Fruit fly (Drosophila melanogaster) whole organism, embryonic: Measurements from ENCODE around the gene CG15570.
A peak's percentile ranks its signal among the peaks of the same experiment; 100 is the strongest.

Source experiments
- BtbVII ChIP-seq: fragments of 200-800 bp; sonication (Bioruptor generic); optimal IDR thresholded peaks from 3 replicates; lab custom pipeline; 2017; ENCODE audit warnings: missing biosample characterization, mild to moderate bottlenecking, missing genetic modification characterization
- Bteb2 ChIP-seq: fragments of 200-800 bp; sonication (Bioruptor generic); optimal IDR thresholded peaks from 2 replicates; lab custom pipeline; 2016; ENCODE audit warnings: missing biosample characterization, missing genetic modification characterization
- CG10366 ChIP-seq: fragments of 200-800 bp; sonication (Bioruptor generic); IDR thresholded peaks from 2 replicates; pipeline ENCODE4 v1.3.6; 2022; ENCODE audit warnings: missing biosample characterization, missing genetic modification characterization
- CG10543 ChIP-seq: fragments of 200-800 bp; sonication (Bioruptor generic); optimal IDR thresholded peaks from 3 replicates; lab custom pipeline; 2017; ENCODE audit warnings: missing biosample characterization, mild to moderate bottlenecking, missing genetic modification characterization, moderate library complexity
- CG1233 ChIP-seq: fragments of 200-800 bp; sonication (Bioruptor generic); optimal IDR thresholded peaks from 4 replicates; lab custom pipeline; 2018; ENCODE audit warnings: missing biosample characterization, mild to moderate bottlenecking, missing genetic modification characterization
- CG12769 ChIP-seq: fragments of 200-800 bp; sonication (Bioruptor generic); optimal IDR thresholded peaks from 2 replicates; lab custom pipeline; 2019; ENCODE audit warnings: missing biosample characterization, mild to moderate bottlenecking, missing genetic modification characterization, moderate library complexity
- CG13287 ChIP-seq: fragments of 200-800 bp; sonication (Bioruptor generic); IDR thresholded peaks from 2 replicates; pipeline ENCODE4 v1.3.6; 2022; ENCODE audit warnings: missing biosample characterization, missing genetic modification characterization; ENCODE audit not compliant: partially characterized antibody
- CG1602 ChIP-seq: fragments of 200-800 bp; sonication (Bioruptor generic); optimal IDR thresholded peaks from 3 replicates; lab custom pipeline; 2016; ENCODE audit warnings: missing biosample characterization, missing genetic modification characterization
- CG16779 ChIP-seq: fragments of 200-800 bp; sonication (Bioruptor generic); IDR thresholded peaks from 2 replicates; pipeline ENCODE4 v1.3.6; 2022; ENCODE audit warnings: missing biosample characterization, missing genetic modification characterization
- CG17186 ChIP-seq: fragments of 200-800 bp; sonication (Bioruptor generic); optimal IDR thresholded peaks from 3 replicates; lab custom pipeline; 2017; ENCODE audit warnings: missing biosample characterization, missing genetic modification reagents, missing genetic modification characterization
- CG17328 ChIP-seq: fragments of 200-800 bp; sonication (Bioruptor generic); IDR thresholded peaks from 2 replicates; pipeline ENCODE4 v1.3.6; 2022; ENCODE audit warnings: missing biosample characterization, missing genetic modification characterization
- CG1832 ChIP-seq: fragments of 200-800 bp; sonication (Bioruptor generic); optimal IDR thresholded peaks from 2 replicates; lab custom pipeline; 2017; ENCODE audit warnings: missing biosample characterization, mild to moderate bottlenecking, missing genetic modification characterization, inconsistent platforms
- CG18476 ChIP-seq: fragments of 200-800 bp; sonication (Bioruptor generic); optimal IDR thresholded peaks from 2 replicates; lab custom pipeline; 2016; ENCODE audit warnings: missing biosample characterization, mild to moderate bottlenecking, missing genetic modification characterization
- CG3065 ChIP-seq: fragments of 200-800 bp; sonication (Bioruptor generic); optimal IDR thresholded peaks from 2 replicates; lab custom pipeline; 2016; ENCODE audit warnings: missing biosample characterization, missing genetic modification characterization
- CG34422 ChIP-seq: fragments of 200-800 bp; sonication (Bioruptor generic); IDR thresholded peaks from 3 replicates; pipeline ENCODE4 v1.3.6; 2022; ENCODE audit warnings: missing biosample characterization, missing genetic modification characterization
- CG4328 ChIP-seq: fragments of 200-800 bp; sonication (Bioruptor generic); optimal IDR thresholded peaks from 3 replicates; lab custom pipeline; 2017; ENCODE audit warnings: missing biosample characterization, missing genetic modification reagents, missing genetic modification characterization
- CG4617 ChIP-seq: fragments of 200-800 bp; sonication (Bioruptor generic); optimal IDR thresholded peaks from 3 replicates; lab custom pipeline; 2016; ENCODE audit warnings: missing biosample characterization, missing genetic modification characterization, borderline replicate concordance
- CG6689 ChIP-seq: fragments of 200-800 bp; sonication (Bioruptor generic); IDR thresholded peaks from 2 replicates; pipeline ENCODE4 v1.3.6; 2022; ENCODE audit warnings: missing biosample characterization, missing genetic modification characterization
- CG7372 ChIP-seq: fragments of 200-800 bp; sonication (Bioruptor generic); IDR thresholded peaks from 2 replicates; pipeline ENCODE4 v1.3.6; 2022; ENCODE audit warnings: missing biosample characterization, missing genetic modification characterization
- CG8089 ChIP-seq: fragments of 200-800 bp; sonication (Bioruptor generic); optimal IDR thresholded peaks from 3 replicates; lab custom pipeline; 2016; ENCODE audit warnings: missing biosample characterization, missing genetic modification characterization
- CG8765 ChIP-seq: fragments of 200-800 bp; sonication (Bioruptor generic); IDR thresholded peaks from 2 replicates; pipeline ENCODE4 v1.3.6; 2022; ENCODE audit warnings: missing biosample characterization, missing genetic modification characterization
- H2.0 ChIP-seq: fragments of 200-800 bp; sonication (Bioruptor generic); IDR thresholded peaks from 2 replicates; pipeline ENCODE4 v1.3.6; 2022; ENCODE audit warnings: missing biosample characterization, missing genetic modification characterization
- Mad ChIP-seq: fragments of 200-800 bp; sonication (Bioruptor generic); optimal IDR thresholded peaks from 2 replicates; lab custom pipeline; 2016; ENCODE audit warnings: missing biosample characterization, missing genetic modification characterization
- Mrtf ChIP-seq: fragments of 200-800 bp; sonication (Bioruptor generic); IDR thresholded peaks from 3 replicates; pipeline ENCODE4 v1.3.6; 2022; ENCODE audit warnings: missing biosample characterization, missing genetic modification characterization
- Oli ChIP-seq: fragments of 200-800 bp; sonication (Bioruptor generic); optimal IDR thresholded peaks from 2 replicates; lab custom pipeline; 2018; ENCODE audit warnings: missing biosample characterization, mild to moderate bottlenecking, missing genetic modification characterization, moderate library complexity
- Pdp1 ChIP-seq, 2 experiments: fragments of 200-800 bp; sonication (Bioruptor generic); optimal IDR thresholded peaks; 3 replicates each; lab custom pipeline; 2016; ENCODE audit warnings: missing biosample characterization in 2 of 2, missing genetic modification characterization in 2 of 2, mild to moderate bottlenecking in 1 of 2, moderate library complexity in 1 of 2
- Poxn ChIP-seq: fragments of 200-800 bp; sonication (Bioruptor generic); IDR thresholded peaks from 2 replicates; pipeline ENCODE4 v1.3.6; 2022; ENCODE audit warnings: missing biosample characterization, missing genetic modification characterization
- Rfx ChIP-seq: fragments of 200-800 bp; sonication (Bioruptor generic); IDR thresholded peaks from 2 replicates; pipeline ENCODE4 v1.3.6; 2022; ENCODE audit warnings: missing biosample characterization, missing genetic modification characterization
- Spps ChIP-seq: fragments of 200-800 bp; sonication (Bioruptor generic); optimal IDR thresholded peaks from 2 replicates; lab custom pipeline; 2018; ENCODE audit warnings: missing biosample characterization, mild to moderate bottlenecking, missing genetic modification characterization
- al ChIP-seq: fragments of 200-800 bp; sonication (Bioruptor generic); IDR thresholded peaks from 2 replicates; pipeline ENCODE4 v1.3.6; 2022; ENCODE audit warnings: missing biosample characterization, missing genetic modification characterization
- ato ChIP-seq: fragments of 200-800 bp; sonication (Bioruptor generic); IDR thresholded peaks from 2 replicates; pipeline ENCODE4 v1.3.6; 2022; ENCODE audit warnings: missing biosample characterization, missing genetic modification characterization; ENCODE audit not compliant: partially characterized antibody
- cato ChIP-seq: fragments of 200-800 bp; sonication (Bioruptor generic); optimal IDR thresholded peaks from 2 replicates; lab custom pipeline; 2016; ENCODE audit warnings: missing biosample characterization, missing genetic modification characterization, borderline replicate concordance
- chinmo ChIP-seq: fragments of 200-800 bp; sonication (Bioruptor generic); IDR thresholded peaks from 4 replicates; pipeline ENCODE4 v1.3.6; 2022; ENCODE audit warnings: missing biosample characterization, missing genetic modification characterization; ENCODE audit not compliant: partially characterized antibody
- ci ChIP-seq: fragments of 200-800 bp; sonication (Bioruptor generic); IDR thresholded peaks from 3 replicates; pipeline ENCODE4 v1.3.6; 2022; ENCODE audit warnings: missing biosample characterization, missing genetic modification characterization
- disco-r ChIP-seq: fragments of 200-800 bp; sonication (Bioruptor generic); optimal IDR thresholded peaks from 2 replicates; lab custom pipeline; 2016; ENCODE audit warnings: missing biosample characterization, missing genetic modification characterization
- esg ChIP-seq: fragments of 200-800 bp; sonication (Bioruptor generic); conservative IDR thresholded peaks from 2 replicates; pipeline ENCODE4 v1.3.6; 2022; ENCODE audit warnings: missing biosample characterization, missing genetic modification characterization
- eyg ChIP-seq: fragments of 200-800 bp; sonication (Bioruptor generic); optimal IDR thresholded peaks from 3 replicates; lab custom pipeline; 2016; ENCODE audit warnings: missing biosample characterization, missing genetic modification characterization
- gcm ChIP-seq: fragments of 200-800 bp; sonication (Bioruptor generic); optimal IDR thresholded peaks from 2 replicates; lab custom pipeline; 2019; ENCODE audit warnings: missing biosample characterization, mild to moderate bottlenecking, missing genetic modification characterization, moderate library complexity
- inv ChIP-seq: fragments of 200-800 bp; sonication (Bioruptor generic); IDR thresholded peaks from 2 replicates; pipeline ENCODE4 v1.3.6; 2022; ENCODE audit warnings: missing biosample characterization, missing genetic modification characterization; ENCODE audit not compliant: partially characterized antibody
- kni ChIP-seq: fragments of 200-800 bp; sonication (Bioruptor generic); optimal IDR thresholded peaks from 3 replicates; lab custom pipeline; 2017; ENCODE audit warnings: mild to moderate bottlenecking, missing biosample characterization, missing genetic modification reagents, missing genetic modification characterization
- lilli ChIP-seq: fragments of 200-800 bp; sonication (Bioruptor generic); optimal IDR thresholded peaks from 3 replicates; lab custom pipeline; 2016; ENCODE audit warnings: missing biosample characterization, missing genetic modification characterization
- nerfin-1 ChIP-seq: fragments of 200-800 bp; sonication (Bioruptor generic); optimal IDR thresholded peaks from 3 replicates; lab custom pipeline; 2019; ENCODE audit warnings: missing biosample characterization, mild to moderate bottlenecking, missing genetic modification characterization, moderate library complexity
- oc ChIP-seq: fragments of 200-800 bp; sonication (Bioruptor generic); optimal IDR thresholded peaks from 2 replicates; lab custom pipeline; 2018; ENCODE audit warnings: missing biosample characterization, mild to moderate bottlenecking, missing genetic modification characterization, moderate library complexity
- onecut ChIP-seq: fragments of 200-800 bp; sonication (Bioruptor generic); IDR thresholded peaks from 2 replicates; pipeline ENCODE4 v1.3.6; 2022; ENCODE audit warnings: missing biosample characterization, missing genetic modification characterization
- peb ChIP-seq: fragments of 200-800 bp; sonication (Bioruptor generic); IDR thresholded peaks from 2 replicates; pipeline ENCODE4 v1.3.6; 2022; ENCODE audit warnings: missing biosample characterization, missing genetic modification characterization
- salm ChIP-seq: fragments of 200-800 bp; sonication (Bioruptor generic); optimal IDR thresholded peaks from 2 replicates; lab custom pipeline; 2018; ENCODE audit warnings: missing biosample characterization, mild to moderate bottlenecking, missing genetic modification characterization
- sob ChIP-seq: fragments of 200-800 bp; sonication (Bioruptor generic); IDR thresholded peaks from 2 replicates; pipeline ENCODE4 v1.3.6; 2022; ENCODE audit warnings: missing biosample characterization, missing genetic modification characterization
- zen ChIP-seq: fragments of 200-800 bp; sonication (Bioruptor generic); optimal IDR thresholded peaks from 3 replicates; lab custom pipeline; 2018; ENCODE audit warnings: missing biosample characterization, mild to moderate bottlenecking, missing genetic modification characterization, moderate library complexity

CG15570 gene

dm6 chrX:4205346-4206178 lies 12.4 kb upstream of the CG15570 start, which contains the start of gene Fas2 (continued):
- TF ChIP-seq CG1832 (GFP tag; lab: Kevin White, UChicago) = no peak
- no peak for TF ChIP-seq peb
- TF ChIP-seq zen = no peak
- no peak for TF ChIP-seq CG3065 (GFP tag; lab: Kevin White, UChicago)
- no peak for TF ChIP-seq disco-r (GFP tag; lab: Kevin White, UChicago)
- TF ChIP-seq ci = peak; percentile 90
- TF ChIP-seq inv (GFP tag; lab: Robert Waterston, UW) = no peak
- TF ChIP-seq Poxn = no peak
- 0 out of 2 replicates have a peak, but pooled peaks have one; percentile 10 for TF ChIP-seq esg (GFP tag; lab: Robert Waterston, UW)
- TF ChIP-seq CG13287 = 0 out of 2 replicates have a peak, but pooled peaks have one; percentile 39
- no peak for TF ChIP-seq ato (GFP tag; lab: Robert Waterston, UW)
- peak; percentile 57 for TF ChIP-seq nerfin-1 (tag; lab: Kevin White, UChicago)
- TF ChIP-seq oc = peak; percentile 43
- no peak for TF ChIP-seq Mrtf (GFP tag; lab: Robert Waterston, UW)
- TF ChIP-seq CG1602 = peak; percentile 23
- TF ChIP-seq CG4328 (GFP tag; lab: Kevin White, UChicago) = no peak
- TF ChIP-seq Spps = no peak
- peak; percentile 46 for TF ChIP-seq kni (GFP tag; lab: Kevin White, UChicago)
- no peak for TF ChIP-seq H2.0 (GFP tag; lab: Robert Waterston, UW)
- TF ChIP-seq Oli (tag; lab: Kevin White, UChicago) = peak; percentile 38
- peak; percentile 63 for TF ChIP-seq CG12769 (tag; lab: Kevin White, UChicago)
- TF ChIP-seq CG17328 (GFP tag; lab: Robert Waterston, UW) = 0 out of 2 replicates have a peak, but pooled peaks have one; percentile 30
- TF ChIP-seq sob = peak; percentile 60; the same call in 1 of the 2 replicates
- peak; percentile 33 for TF ChIP-seq lilli (GFP tag; lab: Kevin White, UChicago)
- no peak for TF ChIP-seq CG16779 (GFP tag; lab: Robert Waterston, UW)
- peak; percentile 8 for TF ChIP-seq CG1233 (GFP tag; lab: Kevin White, UChicago)
- peak; percentile 27 for TF ChIP-seq CG8089 (GFP tag; lab: Kevin White, UChicago)
- TF ChIP-seq CG17186 = no peak
- no peak; the same call in 2 of the 3 replicates for TF ChIP-seq CG34422 (GFP tag; lab: Robert Waterston, UW)
- peak in 1 of 2 experiments; percentile 45 for TF ChIP-seq Pdp1 (GFP tag; optimal IDR thresholded peaks at IDR 0.05; lab: Kevin White, UChicago)
- TF ChIP-seq gcm = no peak
- TF ChIP-seq Rfx (GFP tag; lab: Robert Waterston, UW) = peak; percentile 77
- peak; percentile 72 for TF ChIP-seq onecut (GFP tag; lab: Robert Waterston, UW)
- TF ChIP-seq Mad (GFP tag; lab: Kevin White, UChicago) = peak; percentile 25
- TF ChIP-seq BtbVII = peak; percentile 63
- no peak for TF ChIP-seq Bteb2 (GFP tag; lab: Kevin White, UChicago)
- no peak for TF ChIP-seq cato (GFP tag; lab: Kevin White, UChicago)
- TF ChIP-seq CG8765 = no peak
- TF ChIP-seq chinmo (GFP tag; lab: Robert Waterston, UW) = peak; percentile 89; the same call in 3 of the 4 replicates
- no peak for TF ChIP-seq CG7372 (GFP tag; lab: Robert Waterston, UW)
- TF ChIP-seq CG18476 = peak; percentile 45
- TF ChIP-seq salm (tag; lab: Kevin White, UChicago) = peak; percentile 55
- TF ChIP-seq eyg (GFP tag; lab: Kevin White, UChicago) = no peak
- peak; percentile 73 for TF ChIP-seq CG10543 (GFP tag; lab: Kevin White, UChicago)
- no peak for TF ChIP-seq CG6689
- TF ChIP-seq CG10366 = peak; percentile 27; the same call in 1 of the 2 replicates
- peak; percentile 46; the same call in 1 of the 2 replicates for TF ChIP-seq al (GFP tag; lab: Robert Waterston, UW)
- TF ChIP-seq CG4617 (GFP tag; lab: Kevin White, UChicago) = peak; percentile 17
